Fruit fly (Drosophila melanogaster) whole organism, adult: ENCODE data around the gene CG43181.

Source experiments
- CG11617 ChIP-seq: fragments of 200-800 bp; sonication (Bioruptor generic); optimal IDR thresholded peaks from 2 replicates; lab custom pipeline; 2017; ENCODE audit warnings: mild to moderate bottlenecking, missing biosample characterization, missing genetic modification reagents, missing genetic modification characterization
- CG12768 ChIP-seq: fragments of 200-800 bp; sonication (Bioruptor generic); optimal IDR thresholded peaks from 2 replicates; lab custom pipeline; 2017; ENCODE audit warnings: missing biosample characterization, missing genetic modification characterization, mild to moderate bottlenecking, moderate library complexity, missing genetic modification reagents
- CG14711 ChIP-seq: fragments of 200-800 bp; sonication (Bioruptor generic); optimal IDR thresholded peaks from 2 replicates; lab custom pipeline; 2018; ENCODE audit warnings: missing biosample characterization, mild to moderate bottlenecking, missing genetic modification characterization, moderate library complexity
- CG1620 ChIP-seq: fragments of 200-800 bp; sonication (Bioruptor generic); optimal IDR thresholded peaks from 2 replicates; lab custom pipeline; 2016; ENCODE audit warnings: missing biosample characterization, missing genetic modification characterization
- CG33017 ChIP-seq: fragments of 200-800 bp; sonication (Bioruptor generic); optimal IDR thresholded peaks from 2 replicates; lab custom pipeline; 2018; ENCODE audit warnings: missing biosample characterization, mild to moderate bottlenecking, missing genetic modification characterization, moderate library complexity
- CG5204 ChIP-seq: fragments of 200-800 bp; sonication (Bioruptor generic); optimal IDR thresholded peaks from 2 replicates; lab custom pipeline; 2016; ENCODE audit warnings: missing biosample characterization, missing genetic modification characterization
- CG7045 ChIP-seq: fragments of 200-800 bp; sonication (Bioruptor generic); optimal IDR thresholded peaks from 2 replicates; lab custom pipeline; 2017; ENCODE audit warnings: missing biosample characterization, mild to moderate bottlenecking, missing genetic modification characterization
- CG7101 ChIP-seq: fragments of 200-800 bp; sonication (Bioruptor generic); optimal IDR thresholded peaks from 2 replicates; lab custom pipeline; 2018; ENCODE audit warnings: missing biosample characterization, mild to moderate bottlenecking, missing genetic modification characterization, moderate library complexity
- Clk ChIP-seq: fragments of 200-800 bp; sonication (Bioruptor generic); optimal IDR thresholded peaks from 2 replicates; lab custom pipeline; 2017; ENCODE audit warnings: missing biosample characterization, missing genetic modification characterization
- Crg-1 ChIP-seq: fragments of 200-800 bp; sonication (Bioruptor generic); optimal IDR thresholded peaks from 2 replicates; lab custom pipeline; 2016; ENCODE audit warnings: missing biosample characterization, missing genetic modification characterization
- Hr96 ChIP-seq: fragments of 200-800 bp; sonication (Bioruptor generic); optimal IDR thresholded peaks from 2 replicates; lab custom pipeline; 2016; ENCODE audit warnings: missing biosample characterization, missing genetic modification characterization
- Mnt ChIP-seq: fragments of 200-800 bp; sonication (Bioruptor generic); optimal IDR thresholded peaks from 2 replicates; lab custom pipeline; 2016; ENCODE audit warnings: missing biosample characterization, mild to moderate bottlenecking, missing genetic modification characterization
- bab1 ChIP-seq: fragments of 200-800 bp; sonication (Bioruptor generic); optimal IDR thresholded peaks from 3 replicates; lab custom pipeline; 2019; ENCODE audit warnings: missing biosample characterization, mild to moderate bottlenecking, missing genetic modification characterization, moderate library complexity
- cic ChIP-seq: fragments of 200-800 bp; sonication (Bioruptor generic); optimal IDR thresholded peaks from 2 replicates; lab custom pipeline; 2017; ENCODE audit warnings: missing biosample characterization, mild to moderate bottlenecking, missing genetic modification characterization, moderate library complexity
- cnc ChIP-seq, 2 experiments: fragments of >200 bp; optimal IDR thresholded peaks; 2 replicates each; lab custom pipeline; 2017
- kay ChIP-seq: fragments of 200-800 bp; sonication (Bioruptor generic); peaks from one replicate; lab custom pipeline; 2016; ENCODE audit warnings: missing biosample characterization, missing genetic modification characterization, borderline replicate concordance
- ovo ChIP-seq: fragments of 200-800 bp; sonication (Bioruptor generic); optimal IDR thresholded peaks from 2 replicates; lab custom pipeline; 2016; ENCODE audit warnings: missing biosample characterization, missing genetic modification characterization
- pad ChIP-seq: fragments of 200-800 bp; sonication (Bioruptor generic); optimal IDR thresholded peaks from 3 replicates; lab custom pipeline; 2017; ENCODE audit warnings: missing biosample characterization, missing genetic modification characterization, mild to moderate bottlenecking, moderate library complexity, missing genetic modification reagents
- tj ChIP-seq: fragments of 200-800 bp; sonication (Bioruptor generic); optimal IDR thresholded peaks from 3 replicates; lab custom pipeline; 2017; ENCODE audit warnings: missing biosample characterization, mild to moderate bottlenecking, missing genetic modification characterization, moderate library complexity
- toe ChIP-seq: fragments of 200-800 bp; sonication (Bioruptor generic); optimal IDR thresholded peaks from 2 replicates; lab custom pipeline; 2016; ENCODE audit warnings: missing biosample characterization, missing genetic modification characterization

Gene CG43181

DNA sequence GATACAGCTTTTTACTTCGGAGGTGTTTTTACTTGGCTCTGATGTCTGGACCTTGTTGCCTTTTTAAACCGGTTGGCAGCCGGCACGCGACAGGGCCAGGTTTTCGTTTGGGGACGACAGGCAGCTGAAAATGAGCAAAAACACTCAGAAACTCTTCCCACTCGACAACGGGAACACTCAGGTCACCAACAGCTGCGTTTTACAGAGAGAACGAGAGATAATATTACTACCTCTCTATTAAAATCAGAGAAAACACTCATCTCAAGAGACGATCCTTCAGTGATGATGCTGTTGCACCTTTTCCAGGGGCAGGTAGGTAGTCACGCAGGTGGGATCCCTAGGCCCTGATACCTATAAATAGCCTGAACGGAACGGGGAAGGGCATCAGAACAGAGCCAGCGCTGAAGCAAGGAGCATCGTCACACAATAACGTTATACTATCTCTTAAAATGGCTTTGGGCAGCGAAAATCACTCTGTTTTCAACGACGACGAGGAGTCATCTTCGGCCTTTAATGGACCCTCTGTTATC, 19.3 kb downstream of the CG43181 start, which contains the start of gene ac:
Gene ac (plus strand): TSS at position 387 of the 530 bp plus-strand sequence.
- TF ChIP-seq CG12768, result no peak
- TF ChIP-seq CG5204 (GFP tag; lab: Kevin White, UChicago), result no peak
- TF ChIP-seq CG33017 (tag; lab: Kevin White, UChicago), result no peak
- no peak for TF ChIP-seq CG14711
- no peak for TF ChIP-seq CG1620
- TF ChIP-seq Clk (GFP tag; lab: Kevin White, UChicago), result no peak
- no peak for TF ChIP-seq pad (GFP tag; lab: Kevin White, UChicago)
- TF ChIP-seq bab1 (GFP tag; lab: Kevin White, UChicago), result no peak
- TF ChIP-seq cic (GFP tag; lab: Kevin White, UChicago), result no peak
- TF ChIP-seq toe, result no peak

DNA sequence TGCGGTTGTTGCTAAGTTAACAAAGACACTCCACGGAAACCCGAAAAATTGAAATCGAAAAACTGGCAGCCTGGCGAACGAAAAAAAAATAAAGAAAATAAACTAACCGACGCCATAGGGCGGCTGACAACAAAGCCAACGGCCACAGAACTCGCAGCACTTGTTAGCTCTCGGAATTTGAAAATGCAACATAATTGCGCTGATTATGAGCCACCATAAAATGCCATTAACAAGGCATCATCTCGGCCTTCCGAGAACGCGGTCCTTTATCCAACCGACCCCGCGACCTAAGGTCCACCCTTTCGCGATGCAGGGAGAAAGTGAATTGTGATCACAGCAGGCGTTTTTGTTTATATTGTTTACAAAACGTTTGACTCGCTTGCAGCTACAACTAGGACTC, 27.0 kb downstream of the CG43181 start:
- TF ChIP-seq CG7101 (tag; lab: Kevin White, UChicago), result no peak
- no peak for TF ChIP-seq CG5204 (GFP tag; lab: Kevin White, UChicago)
- TF ChIP-seq Hr96, result no peak
- no peak for TF ChIP-seq bab1 (GFP tag; lab: Kevin White, UChicago)
- no peak for TF ChIP-seq cic (GFP tag; lab: Kevin White, UChicago)

DNA sequence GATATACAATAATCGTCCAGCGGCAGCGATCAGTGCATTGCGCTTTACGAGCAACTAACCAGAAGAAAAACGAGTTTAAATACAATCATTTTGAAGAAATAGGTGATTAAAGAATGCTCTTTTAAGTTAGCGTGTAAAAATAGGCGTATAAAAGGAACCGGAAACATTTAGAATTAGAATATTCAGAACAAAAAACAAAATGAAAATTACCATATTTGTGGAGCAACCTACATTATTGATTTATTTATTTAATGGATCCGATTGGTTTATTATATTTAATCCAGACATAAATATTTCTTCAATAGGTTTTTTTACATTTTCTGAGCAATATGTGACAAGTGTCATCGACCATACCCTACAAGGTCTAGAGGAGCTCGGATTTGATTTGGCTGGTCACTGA, 28.0 kb downstream of the CG43181 start:
- TF ChIP-seq Mnt (GFP tag; lab: Kevin White, UChicago), result no peak
- TF ChIP-seq cic (GFP tag; lab: Kevin White, UChicago), result no peak
- no peak for TF ChIP-seq CG5204 (GFP tag; lab: Kevin White, UChicago)
- TF ChIP-seq CG11617 (GFP tag; lab: Kevin White, UChicago), result no peak
- TF ChIP-seq CG7101 (tag; lab: Kevin White, UChicago), result no peak
- TF ChIP-seq pad (GFP tag; lab: Kevin White, UChicago), result no peak
- no peak for TF ChIP-seq Hr96
- no peak for TF ChIP-seq cnc (optimal IDR thresholded peaks at IDR 0.05; lab: Kevin White, UChicago)
- TF ChIP-seq CG7045 (GFP tag; lab: Kevin White, UChicago), result no peak
- no peak for TF ChIP-seq toe
- TF ChIP-seq CG12768, result no peak
- no peak for TF ChIP-seq kay (GFP tag; lab: Kevin White, UChicago)
- TF ChIP-seq ovo, result no peak
- TF ChIP-seq bab1 (GFP tag; lab: Kevin White, UChicago), result no peak
- no peak for TF ChIP-seq CG33017 (tag; lab: Kevin White, UChicago)
- TF ChIP-seq CG1620, result no peak

DNA sequence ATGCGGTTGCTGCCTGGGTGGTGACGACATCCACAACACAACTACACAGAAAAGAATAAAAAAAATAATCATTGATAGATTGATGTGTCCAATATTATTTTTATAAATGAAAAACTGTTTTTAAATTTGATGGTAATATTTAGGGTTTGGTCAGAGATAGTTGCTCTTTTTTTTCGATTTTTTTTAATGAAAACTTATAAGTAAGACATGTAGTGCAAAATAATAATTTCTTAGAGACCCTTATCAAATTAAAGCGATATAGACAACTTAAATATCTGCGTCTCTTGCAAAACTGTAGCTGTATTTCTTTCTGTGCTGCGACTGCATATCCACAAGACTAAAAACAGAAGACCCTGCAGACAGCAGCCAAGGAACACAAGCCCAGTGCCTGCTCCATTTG, 29.2 kb downstream of the CG43181 start:
- TF ChIP-seq toe (no peak), CG11617 (GFP tag; lab: Kevin White, UChicago) (no peak), bab1 (GFP tag; lab: Kevin White, UChicago) (no peak), CG33017 (tag; lab: Kevin White, UChicago) (no peak), tj (GFP tag; lab: Kevin White, UChicago) (no peak), Hr96 (no peak), Crg-1 (no peak), cnc (optimal IDR thresholded peaks at IDR 0.05; lab: Kevin White, UChicago) (no peak), ovo (no peak), CG12768 (no peak), cic (GFP tag; lab: Kevin White, UChicago) (no peak), kay (GFP tag; lab: Kevin White, UChicago) (no peak), pad (GFP tag; lab: Kevin White, UChicago) (no peak), CG7045 (GFP tag; lab: Kevin White, UChicago) (no peak), Clk (GFP tag; lab: Kevin White, UChicago) (no peak), CG5204 (GFP tag; lab: Kevin White, UChicago) (no peak), Mnt (GFP tag; lab: Kevin White, UChicago) (no peak), CG1620 (no peak)

DNA sequence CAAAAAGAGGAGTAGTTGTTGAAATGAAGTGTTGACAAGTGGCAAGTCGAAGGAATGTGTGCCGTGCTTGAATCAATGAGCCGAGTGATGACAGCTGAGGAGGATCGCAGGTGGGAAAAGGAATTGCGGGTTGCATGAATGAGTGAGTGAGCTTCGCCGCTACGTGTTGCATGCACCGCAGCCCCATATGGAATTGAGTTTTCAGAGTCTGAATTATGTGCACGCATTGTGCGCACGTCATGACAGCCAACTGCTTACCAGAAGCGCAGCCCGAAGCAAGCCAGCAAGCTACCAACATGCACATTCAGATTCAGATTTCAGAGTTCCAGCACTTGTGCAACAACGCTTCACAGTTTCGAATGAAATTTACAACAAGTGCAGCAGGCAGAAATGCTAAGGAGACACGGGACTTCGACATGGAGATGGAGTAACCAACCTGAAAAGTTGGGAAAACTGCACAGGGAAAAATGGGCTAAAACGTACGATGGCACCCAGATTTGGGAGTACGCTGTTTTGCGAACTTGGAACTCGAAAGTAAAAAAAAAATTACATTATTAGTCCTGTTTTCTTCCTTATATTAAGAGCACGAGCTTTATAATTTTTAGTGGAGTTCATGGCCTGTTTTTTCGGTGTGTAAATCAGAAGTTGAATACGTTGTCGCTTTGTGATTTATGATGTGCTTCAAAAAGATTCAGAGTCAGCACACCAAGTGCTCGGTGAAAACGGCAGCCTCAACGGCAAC, 35.6 kb downstream of the CG43181 start:
- no peak for TF ChIP-seq cic (GFP tag; lab: Kevin White, UChicago)
- TF ChIP-seq pad (GFP tag; lab: Kevin White, UChicago), result no peak
- no peak for TF ChIP-seq CG7101 (tag; lab: Kevin White, UChicago)
- no peak for TF ChIP-seq CG33017 (tag; lab: Kevin White, UChicago)
- TF ChIP-seq bab1 (GFP tag; lab: Kevin White, UChicago), result no peak
- TF ChIP-seq Clk (GFP tag; lab: Kevin White, UChicago), result no peak
- TF ChIP-seq CG7045 (GFP tag; lab: Kevin White, UChicago), result no peak
- TF ChIP-seq tj (GFP tag; lab: Kevin White, UChicago), result no peak
- no peak for TF ChIP-seq CG5204 (GFP tag; lab: Kevin White, UChicago)
- TF ChIP-seq CG14711, result no peak
- no peak for TF ChIP-seq Mnt (GFP tag; lab: Kevin White, UChicago)
- TF ChIP-seq Hr96, result no peak
- TF ChIP-seq kay (GFP tag; lab: Kevin White, UChicago), result no peak
- no peak for TF ChIP-seq CG11617 (GFP tag; lab: Kevin White, UChicago)
- no peak for TF ChIP-seq Crg-1
- TF ChIP-seq cnc (optimal IDR thresholded peaks at IDR 0.05; lab: Kevin White, UChicago), result no peak

DNA sequence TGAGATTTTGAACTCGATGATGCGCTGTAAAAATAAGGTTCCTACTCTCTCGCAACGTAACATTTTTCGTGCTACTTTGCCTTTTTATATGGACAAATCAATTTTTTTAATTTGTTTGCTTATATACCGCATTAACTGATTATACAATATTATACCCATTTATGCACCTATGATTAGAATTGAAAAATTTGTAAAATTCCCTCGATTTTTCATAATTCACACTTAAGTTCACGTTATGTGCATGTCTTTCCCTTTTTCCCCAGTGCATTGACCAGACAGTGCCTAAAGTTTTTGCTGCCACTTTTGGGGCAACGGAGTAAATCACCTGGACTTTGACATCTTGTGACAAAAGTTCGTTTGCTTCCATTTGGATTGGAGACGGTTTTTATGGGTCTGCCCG, 40.1 kb downstream of the CG43181 start:
- TF ChIP-seq CG1620 (no peak), toe (no peak), Crg-1 (no peak), CG7101 (tag; lab: Kevin White, UChicago) (no peak), CG5204 (GFP tag; lab: Kevin White, UChicago) (no peak), CG11617 (GFP tag; lab: Kevin White, UChicago) (no peak), pad (GFP tag; lab: Kevin White, UChicago) (no peak), CG14711 (no peak), kay (GFP tag; lab: Kevin White, UChicago) (no peak), Mnt (GFP tag; lab: Kevin White, UChicago) (no peak), CG33017 (tag; lab: Kevin White, UChicago) (no peak)
